Fruit fly (Drosophila melanogaster) whole organism, embryonic: ENCODE results near the gene kraken.

Experiments used
- Aef1 ChIP-seq: fragments of 200-800 bp; sonication (Bioruptor generic); IDR thresholded peaks from 3 replicates; pipeline ENCODE4 v1.3.6; 2022; ENCODE audit warnings: missing biosample characterization, missing genetic modification characterization
- CG10209 ChIP-seq: fragments of 200-800 bp; sonication (Bioruptor generic); optimal IDR thresholded peaks from 3 replicates; lab custom pipeline; 2017; ENCODE audit warnings: missing biosample characterization, mild to moderate bottlenecking, missing genetic modification characterization, missing genetic modification reagents
- CG10959 ChIP-seq: fragments of 200-800 bp; sonication (Bioruptor generic); IDR thresholded peaks from 2 replicates; pipeline ENCODE4 v1.3.6; 2022; ENCODE audit warnings: missing biosample characterization, missing genetic modification characterization
- CG11560 ChIP-seq: fragments of 200-800 bp; sonication (Bioruptor generic); IDR thresholded peaks from 3 replicates; pipeline ENCODE4 v1.3.6; 2022; ENCODE audit warnings: missing biosample characterization, missing genetic modification characterization
- CG12236 ChIP-seq: fragments of 200-800 bp; sonication (Bioruptor generic); optimal IDR thresholded peaks from 2 replicates; lab custom pipeline; 2016; ENCODE audit warnings: missing biosample characterization, missing genetic modification characterization
- CG12744 ChIP-seq: fragments of 200-800 bp; sonication (Bioruptor generic); optimal IDR thresholded peaks from 2 replicates; lab custom pipeline; 2016; ENCODE audit warnings: missing biosample characterization, missing genetic modification characterization
- CG14014 ChIP-seq: fragments of 200-800 bp; sonication (Bioruptor generic); IDR thresholded peaks from 2 replicates; pipeline ENCODE4 v1.3.6; 2022; ENCODE audit warnings: missing biosample characterization, missing genetic modification characterization
- CG15696 ChIP-seq: fragments of 200-800 bp; sonication (Bioruptor generic); optimal IDR thresholded peaks from 2 replicates; lab custom pipeline; 2019; ENCODE audit warnings: missing biosample characterization, mild to moderate bottlenecking, missing genetic modification characterization, moderate library complexity
- CG1603 ChIP-seq: fragments of 200-800 bp; sonication (Bioruptor generic); optimal IDR thresholded peaks from 2 replicates; lab custom pipeline; 2019; ENCODE audit warnings: missing biosample characterization, mild to moderate bottlenecking, missing genetic modification characterization, moderate library complexity
- CG1792 ChIP-seq: fragments of 200-800 bp; sonication (Bioruptor generic); optimal IDR thresholded peaks from 2 replicates; lab custom pipeline; 2016; ENCODE audit warnings: missing biosample characterization, missing genetic modification characterization
- CG18262 ChIP-seq: fragments of 200-800 bp; optimal IDR thresholded peaks from 3 replicates; lab custom pipeline; 2019; ENCODE audit warnings: missing biosample characterization, mild to moderate bottlenecking, missing genetic modification characterization, moderate library complexity
- CG2116 ChIP-seq: fragments of 200-800 bp; sonication (Bioruptor generic); optimal IDR thresholded peaks from 3 replicates; lab custom pipeline; 2018; ENCODE audit warnings: missing biosample characterization, mild to moderate bottlenecking, missing genetic modification characterization
- CG2678 ChIP-seq: fragments of 200-800 bp; sonication (Bioruptor generic); optimal IDR thresholded peaks from 3 replicates; lab custom pipeline; 2019; ENCODE audit warnings: missing biosample characterization, mild to moderate bottlenecking, missing genetic modification characterization, moderate library complexity
- CG3065 ChIP-seq: fragments of 200-800 bp; sonication (Bioruptor generic); optimal IDR thresholded peaks from 2 replicates; lab custom pipeline; 2016; ENCODE audit warnings: missing biosample characterization, missing genetic modification characterization
- CG32532 ChIP-seq: fragments of 200-800 bp; sonication (Bioruptor generic); IDR thresholded peaks from 2 replicates; pipeline ENCODE4 v1.3.6; 2022; ENCODE audit warnings: missing biosample characterization, missing genetic modification characterization
- CG34422 ChIP-seq: fragments of 200-800 bp; sonication (Bioruptor generic); IDR thresholded peaks from 3 replicates; pipeline ENCODE4 v1.3.6; 2022; ENCODE audit warnings: missing biosample characterization, missing genetic modification characterization
- CG42726 ChIP-seq: fragments of 200-800 bp; sonication (Bioruptor generic); IDR thresholded peaks from 2 replicates; pipeline ENCODE4 v1.3.6; 2022; ENCODE audit warnings: missing biosample characterization, missing genetic modification characterization; ENCODE audit not compliant: partially characterized antibody
- CG43689 ChIP-seq: fragments of 200-800 bp; sonication (Bioruptor generic); IDR thresholded peaks from 2 replicates; pipeline ENCODE4 v1.3.6; 2022; ENCODE audit warnings: missing biosample characterization, missing genetic modification characterization
- CG5245 ChIP-seq: fragments of 200-800 bp; sonication (Bioruptor generic); optimal IDR thresholded peaks from 3 replicates; lab custom pipeline; 2016; ENCODE audit warnings: missing biosample characterization, missing genetic modification characterization
- CG7745 ChIP-seq: fragments of 200-800 bp; sonication (Bioruptor generic); optimal IDR thresholded peaks from 2 replicates; lab custom pipeline; 2018; ENCODE audit warnings: missing biosample characterization, mild to moderate bottlenecking, missing genetic modification characterization, moderate library complexity
- D19A ChIP-seq: fragments of 200-800 bp; optimal IDR thresholded peaks from 3 replicates; lab custom pipeline; 2019; ENCODE audit warnings: missing biosample characterization, mild to moderate bottlenecking, missing genetic modification characterization, moderate library complexity
- D19B ChIP-seq: fragments of 200-800 bp; sonication (Bioruptor generic); optimal IDR thresholded peaks from 2 replicates; lab custom pipeline; 2017; ENCODE audit warnings: missing biosample characterization, mild to moderate bottlenecking, missing genetic modification characterization
- Dek ChIP-seq: fragments of 200-800 bp; sonication (Bioruptor generic); optimal IDR thresholded peaks from 3 replicates; lab custom pipeline; 2019; ENCODE audit warnings: missing biosample characterization, mild to moderate bottlenecking, missing genetic modification characterization, moderate library complexity
- Dip3 ChIP-seq: fragments of 200-800 bp; sonication (Bioruptor generic); optimal IDR thresholded peaks from 3 replicates; lab custom pipeline; 2016; ENCODE audit warnings: missing biosample characterization, missing genetic modification characterization
- Dp ChIP-seq: fragments of 200-800 bp; sonication (Bioruptor generic); optimal IDR thresholded peaks from 2 replicates; lab custom pipeline; 2018; ENCODE audit warnings: missing biosample characterization, mild to moderate bottlenecking, missing genetic modification characterization, moderate library complexity
- Elba2 ChIP-seq: fragments of 200-800 bp; sonication (Bioruptor generic); optimal IDR thresholded peaks from 3 replicates; lab custom pipeline; 2016; ENCODE audit warnings: missing biosample characterization, missing genetic modification characterization
- Med ChIP-seq: fragments of 200-800 bp; sonication (Bioruptor generic); peaks from one replicate; lab custom pipeline; 2016; ENCODE audit warnings: missing biosample characterization, missing genetic modification characterization, mild to moderate bottlenecking, inconsistent platforms, moderate library complexity
- NFAT ChIP-seq: fragments of 200-800 bp; sonication (Bioruptor generic); IDR thresholded peaks from 2 replicates; pipeline ENCODE4 v1.3.6; 2022; ENCODE audit warnings: missing biosample characterization, missing genetic modification characterization
- Nf-YA ChIP-seq: fragments of 200-800 bp; sonication (Bioruptor generic); IDR thresholded peaks from 2 replicates; pipeline ENCODE4 v1.3.6; 2022; ENCODE audit warnings: missing biosample characterization, missing genetic modification characterization
- Nf-YB ChIP-seq: fragments of 200-800 bp; sonication (Bioruptor generic); optimal IDR thresholded peaks from 3 replicates; lab custom pipeline; 2019; ENCODE audit warnings: missing biosample characterization, mild to moderate bottlenecking, missing genetic modification characterization, moderate library complexity
- Ssrp ChIP-seq: fragments of 200-800 bp; sonication (Bioruptor generic); optimal IDR thresholded peaks from 2 replicates; lab custom pipeline; 2018; ENCODE audit warnings: missing biosample characterization, mild to moderate bottlenecking, missing genetic modification characterization, moderate library complexity
- Trl ChIP-seq, 3 experiments: fragments of >200 bp in 2 of 3; fragments of 200-800 bp in 1 of 3; sonication (Bioruptor generic) in 1 of 3; optimal IDR thresholded peaks; 2 replicates in 1 of 3; 3 replicates in 2 of 3; lab custom pipeline; 2016 to 2017; ENCODE audit warnings: missing biosample characterization in 1 of 3, missing genetic modification characterization in 1 of 3
- YL-1 ChIP-seq: fragments of 200-800 bp; sonication (Bioruptor generic); optimal IDR thresholded peaks from 3 replicates; lab custom pipeline; 2017; ENCODE audit warnings: missing biosample characterization, mild to moderate bottlenecking, missing genetic modification characterization
- ara ChIP-seq: fragments of 200-800 bp; sonication (Bioruptor generic); IDR thresholded peaks from 2 replicates; pipeline ENCODE4 v1.3.6; 2022; ENCODE audit warnings: missing biosample characterization, missing genetic modification characterization
- bab2 ChIP-seq: fragments of 200-800 bp; sonication (Bioruptor generic); optimal IDR thresholded peaks from 2 replicates; lab custom pipeline; 2016; ENCODE audit warnings: missing biosample characterization, missing genetic modification characterization
- cg ChIP-seq: fragments of 200-800 bp; sonication (Bioruptor generic); optimal IDR thresholded peaks from 3 replicates; lab custom pipeline; 2019; ENCODE audit warnings: missing biosample characterization, mild to moderate bottlenecking, missing genetic modification characterization, moderate library complexity
- corto ChIP-seq: fragments of 200-800 bp; sonication (Bioruptor generic); optimal IDR thresholded peaks from 2 replicates; lab custom pipeline; 2016; ENCODE audit warnings: missing biosample characterization, mild to moderate bottlenecking, missing genetic modification characterization, moderate library complexity
- gsb-n ChIP-seq: fragments of 200-800 bp; sonication (Bioruptor generic); optimal IDR thresholded peaks from 3 replicates; lab custom pipeline; 2018; ENCODE audit warnings: missing biosample characterization, mild to moderate bottlenecking, missing genetic modification characterization
- inv ChIP-seq: fragments of 200-800 bp; sonication (Bioruptor generic); IDR thresholded peaks from 2 replicates; pipeline ENCODE4 v1.3.6; 2022; ENCODE audit warnings: missing biosample characterization, missing genetic modification characterization; ENCODE audit not compliant: partially characterized antibody
- jigr1 ChIP-seq: fragments of 200-800 bp; sonication (Bioruptor generic); IDR thresholded peaks from 3 replicates; pipeline ENCODE4 v1.3.6; 2022; ENCODE audit warnings: missing biosample characterization, missing genetic modification characterization
- kay ChIP-seq: fragments of 200-800 bp; sonication (Bioruptor generic); optimal IDR thresholded peaks from 2 replicates; lab custom pipeline; 2016; ENCODE audit warnings: missing biosample characterization, missing genetic modification characterization
- lov ChIP-seq, 2 experiments: fragments of 200-800 bp in 1 of 2; fragments of >200 bp in 1 of 2; sonication (Bioruptor generic) in 1 of 2; IDR thresholded peaks in 1 of 2; optimal IDR thresholded peaks in 1 of 2; 2 replicates in 1 of 2; 3 replicates in 1 of 2; pipeline versions ENCODE4 v1.3.6 to Lab custom; 2017 to 2022; ENCODE audit warnings: missing biosample characterization in 1 of 2, missing genetic modification characterization in 1 of 2
- odd ChIP-seq: fragments of 200-800 bp; sonication (Bioruptor generic); optimal IDR thresholded peaks from 2 replicates; lab custom pipeline; 2017; ENCODE audit warnings: missing biosample characterization, mild to moderate bottlenecking, missing genetic modification characterization
- peb ChIP-seq: fragments of 200-800 bp; sonication (Bioruptor generic); IDR thresholded peaks from 2 replicates; pipeline ENCODE4 v1.3.6; 2022; ENCODE audit warnings: missing biosample characterization, missing genetic modification characterization
- sqz ChIP-seq: fragments of 200-800 bp; sonication (Bioruptor generic); optimal IDR thresholded peaks from 3 replicates; lab custom pipeline; 2018; ENCODE audit warnings: missing biosample characterization, mild to moderate bottlenecking, missing genetic modification characterization
- trh ChIP-seq: fragments of 200-800 bp; sonication (Bioruptor generic); optimal IDR thresholded peaks from 2 replicates; lab custom pipeline; 2016; ENCODE audit warnings: missing biosample characterization, missing genetic modification characterization
- unpg ChIP-seq: fragments of 200-800 bp; sonication (Bioruptor generic); optimal IDR thresholded peaks from 3 replicates; lab custom pipeline; 2018; ENCODE audit warnings: missing biosample characterization, mild to moderate bottlenecking, missing genetic modification characterization, moderate library complexity
- usp ChIP-seq: fragments of >200 bp; optimal IDR thresholded peaks from 2 replicates; lab custom pipeline; 2017; ENCODE audit warnings: missing biosample characterization, missing genetic modification characterization
- zfh1 ChIP-seq: fragments of 200-800 bp; sonication (Bioruptor generic); IDR thresholded peaks from 3 replicates; pipeline ENCODE4 v1.3.6; 2022; ENCODE audit warnings: missing biosample characterization, missing genetic modification characterization

Gene kraken

DNA sequence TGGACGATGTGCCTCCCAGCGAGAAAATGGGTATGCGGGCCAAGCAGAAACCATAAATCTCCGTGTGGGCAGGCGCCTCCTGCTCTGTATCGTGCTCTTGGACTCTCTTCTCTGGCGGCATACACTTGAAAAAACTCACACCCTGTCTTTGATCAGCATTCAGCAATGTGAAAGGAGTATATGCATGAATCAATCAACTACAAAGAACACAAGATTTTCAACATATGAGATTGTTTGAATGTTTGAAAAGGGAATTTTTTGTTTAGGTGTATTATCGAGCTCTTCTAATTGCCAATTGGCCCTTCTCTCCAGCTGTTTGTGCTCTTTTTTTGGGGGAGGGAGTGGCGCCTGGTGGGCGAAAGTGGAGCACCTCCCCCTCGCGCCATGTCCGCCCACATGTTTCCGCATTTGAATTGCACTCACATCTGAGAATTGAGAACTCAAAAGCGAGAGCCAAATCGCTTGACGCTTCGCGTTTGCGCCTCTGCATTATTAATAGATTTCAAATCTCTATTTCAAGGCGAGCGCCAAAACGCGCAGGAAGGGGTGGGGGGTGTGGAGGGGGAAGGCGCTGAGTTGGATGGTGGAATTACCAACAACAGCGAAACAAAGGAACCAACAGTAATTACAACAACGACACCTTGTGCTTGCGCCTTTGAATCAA is 7.1 kb upstream of the kraken start (continued):
- TF ChIP-seq Nf-YA (GFP tag; lab: Robert Waterston, UW) = peak; percentile 87
- peak; percentile 84 for TF ChIP-seq Dek (tag; lab: Kevin White, UChicago)
- TF ChIP-seq CG42726 (GFP tag; lab: Robert Waterston, UW) = no peak
- TF ChIP-seq Aef1 (GFP tag; lab: Robert Waterston, UW) = peak; percentile 83
- peak; percentile 60 for TF ChIP-seq CG12236 (GFP tag; lab: Kevin White, UChicago)
- peak; percentile 31 for TF ChIP-seq CG15696 (tag; lab: Kevin White, UChicago)
- no peak for TF ChIP-seq Elba2
- peak; percentile 78 for TF ChIP-seq CG11560
- peak; percentile 72 for TF ChIP-seq D19A (tag; lab: Kevin White, UChicago)
- peak; percentile 87 for TF ChIP-seq CG1792 (GFP tag; lab: Kevin White, UChicago)
- TF ChIP-seq Ssrp = peak; percentile 80
- peak; percentile 91 for TF ChIP-seq zfh1 (GFP tag; lab: Robert Waterston, UW)
- TF ChIP-seq lov (optimal IDR thresholded peaks at IDR 0.05; lab: Kevin White, UChicago) = no peak
- TF ChIP-seq lov (GFP tag; IDR thresholded peaks at IDR 0.05; lab: Robert Waterston, UW) = peak; percentile 78; the same call in 1 of the 3 replicates
- no peak for TF ChIP-seq Dp (GFP tag; lab: Kevin White, UChicago)
- TF ChIP-seq jigr1 (GFP tag; lab: Robert Waterston, UW) = peak; percentile 62; the same call in 2 of the 3 replicates
- peak; percentile 86 for TF ChIP-seq CG10209 (GFP tag; lab: Kevin White, UChicago)
- peak; percentile 69 for TF ChIP-seq Dip3 (GFP tag; lab: Kevin White, UChicago)
- TF ChIP-seq inv (GFP tag; lab: Robert Waterston, UW) = no peak
- TF ChIP-seq Nf-YB (GFP tag; lab: Kevin White, UChicago) = peak; percentile 73
- TF ChIP-seq Trl (optimal IDR thresholded peaks at IDR 0.05; lab: Kevin White, UChicago) = peak; percentile 22 to 50
- TF ChIP-seq Trl (GFP tag; optimal IDR thresholded peaks at IDR 0.05; lab: Kevin White, UChicago) = peak; percentile 86
- peak; percentile 89 for TF ChIP-seq unpg (GFP tag; lab: Kevin White, UChicago)
- TF ChIP-seq CG12744 (GFP tag; lab: Kevin White, UChicago) = peak; percentile 78
- TF ChIP-seq CG5245 (GFP tag; lab: Kevin White, UChicago) = peak; percentile 71
- TF ChIP-seq usp (GFP tag; lab: Kevin White, UChicago) = no peak
- TF ChIP-seq CG2116 (GFP tag; lab: Kevin White, UChicago) = peak; percentile 21
- peak; percentile 85 for TF ChIP-seq bab2
- peak; percentile 44 for TF ChIP-seq sqz (GFP tag; lab: Kevin White, UChicago)
- peak; percentile 51 for TF ChIP-seq trh (GFP tag; lab: Kevin White, UChicago)
- no peak for TF ChIP-seq corto (GFP tag; lab: Kevin White, UChicago)
- peak; percentile 86 for TF ChIP-seq ara
- no peak for TF ChIP-seq CG7745 (tag; lab: Kevin White, UChicago)
- TF ChIP-seq peb (GFP tag; lab: Robert Waterston, UW) = peak; percentile 70
- TF ChIP-seq cg = no peak
- peak; percentile 78 for TF ChIP-seq odd (GFP tag; lab: Kevin White, UChicago)
- peak; percentile 94 for TF ChIP-seq CG1603 (tag; lab: Kevin White, UChicago)
- peak; percentile 62 for TF ChIP-seq YL-1 (GFP tag; lab: Kevin White, UChicago)
- peak; percentile 94 for TF ChIP-seq CG32532 (GFP tag; lab: Robert Waterston, UW)
- peak; percentile 53; the same call in 1 of the 2 replicates for TF ChIP-seq CG10959 (GFP tag; lab: Robert Waterston, UW)
- peak; percentile 90 for TF ChIP-seq CG34422
- TF ChIP-seq D19B = peak; percentile 59
- peak; percentile 69 for TF ChIP-seq CG3065
- TF ChIP-seq NFAT (GFP tag; lab: Robert Waterston, UW) = peak; percentile 91
- peak; percentile 92 for TF ChIP-seq CG2678 (tag; lab: Kevin White, UChicago)
- TF ChIP-seq CG43689 = peak; percentile 76
- TF ChIP-seq Med (GFP tag; lab: Kevin White, UChicago) = peak; percentile 99
- peak; percentile 80 for TF ChIP-seq CG18262 (tag; lab: Kevin White, UChicago)
- TF ChIP-seq kay (GFP tag; lab: Kevin White, UChicago) = peak; percentile 65
- peak; percentile 64 for TF ChIP-seq gsb-n (tag; lab: Kevin White, UChicago)
- peak; percentile 90 for TF ChIP-seq CG14014 (GFP tag; lab: Robert Waterston, UW)
